Fruit fly (Drosophila melanogaster) whole organism, wandering third instar larva: ENCODE data around the gene bumpel.

ENCODE experiments used
- Abd-B ChIP-seq: fragments of >200 bp; optimal IDR thresholded peaks from 2 replicates; lab custom pipeline; 2017; ENCODE audit warnings: missing biosample characterization, missing genetic modification characterization
- CG32264 ChIP-seq: fragments of 200-800 bp; sonication (Bioruptor generic); optimal IDR thresholded peaks from 2 replicates; lab custom pipeline; 2016; ENCODE audit warnings: missing biosample characterization, missing genetic modification characterization
- Hnf4 ChIP-seq: fragments of 200-800 bp; sonication (Bioruptor generic); optimal IDR thresholded peaks from 2 replicates; lab custom pipeline; 2016; ENCODE audit warnings: missing biosample characterization, mild to moderate bottlenecking, missing genetic modification characterization
- OdsH ChIP-seq: fragments of 200-800 bp; sonication (Bioruptor generic); optimal IDR thresholded peaks from 2 replicates; lab custom pipeline; 2016; ENCODE audit warnings: missing biosample characterization, mild to moderate bottlenecking, missing genetic modification characterization
- Sp1 ChIP-seq: fragments of 200-800 bp; sonication (Bioruptor generic); optimal IDR thresholded peaks from 3 replicates; lab custom pipeline; 2019; ENCODE audit warnings: missing biosample characterization, mild to moderate bottlenecking, missing genetic modification characterization, moderate library complexity
- br ChIP-seq: fragments of 200-800 bp; sonication (Bioruptor generic); optimal IDR thresholded peaks from 2 replicates; lab custom pipeline; 2016; ENCODE audit warnings: missing biosample characterization, missing genetic modification characterization
- dsf ChIP-seq: sonication (Bioruptor generic); optimal IDR thresholded peaks from 2 replicates; lab custom pipeline; 2016; ENCODE audit warnings: missing biosample characterization, missing genetic modification characterization, borderline replicate concordance
- fru ChIP-seq: fragments of 200-800 bp; sonication (Bioruptor generic); optimal IDR thresholded peaks from 3 replicates; lab custom pipeline; 2016; ENCODE audit warnings: missing biosample characterization, mild to moderate bottlenecking, missing genetic modification characterization
- jim ChIP-seq: fragments of 175-275, 200-325 bp; sonication (Bioruptor generic); optimal IDR thresholded peaks from 2 replicates; lab custom pipeline; 2016; ENCODE audit warnings: missing biosample characterization, mild to moderate bottlenecking, missing genetic modification characterization
- lola ChIP-seq: fragments of >200 bp; optimal IDR thresholded peaks from 2 replicates; lab custom pipeline; 2017; ENCODE audit warnings: missing biosample characterization, missing genetic modification characterization
- sv ChIP-seq: fragments of 200-800 bp; sonication (Bioruptor generic); optimal IDR thresholded peaks from 3 replicates; lab custom pipeline; 2016; ENCODE audit warnings: missing biosample characterization, missing genetic modification characterization
- usp ChIP-seq: fragments of >200 bp; optimal IDR thresholded peaks from 2 replicates; lab custom pipeline; 2017; ENCODE audit warnings: missing biosample characterization, missing genetic modification characterization
- woc ChIP-seq: sonication (Bioruptor generic); optimal IDR thresholded peaks from 2 replicates; lab custom pipeline; 2016; ENCODE audit warnings: missing biosample characterization, mild to moderate bottlenecking, missing genetic modification characterization

- TF ChIP-seq Abd-B (GFP tag; lab: Kevin White, UChicago) (no peak), fru (no peak), OdsH (GFP tag; lab: Kevin White, UChicago) (no peak), Sp1 (no peak), jim (no peak), sv (no peak), br (GFP tag; lab: Kevin White, UChicago) (no peak), dsf (GFP tag; lab: Kevin White, UChicago) (no peak), Hnf4 (GFP tag; lab: Kevin White, UChicago) (no peak), usp (GFP tag; lab: Kevin White, UChicago) (no peak), CG32264 (no peak), woc (GFP tag; lab: Kevin White, UChicago) (no peak), lola (no peak)
Measured at dm6 chr3R:11392805-11393204, 25.7 kb downstream of the bumpel start.
